Fruit fly (Drosophila melanogaster): ENCODE data around the gene Cyp12c1.

Cyp12c1 gene

dm6 chr3L:18640584-18641527, 45.3 kb downstream of the Cyp12c1 start (continued):
- TF ChIP-seq Adf1 (GFP tag; IDR thresholded peaks at IDR 0.05) = peak; percentile 95
- peak; percentile 87 for TF ChIP-seq CG16815 (GFP tag; optimal IDR thresholded peaks at IDR 0.05)
- TF ChIP-seq tx (GFP tag; optimal IDR thresholded peaks at IDR 0.05) = peak; percentile 93
- TF ChIP-seq tap (tag; optimal IDR thresholded peaks at IDR 0.05) = peak; percentile 76
- peak; percentile 92 for TF ChIP-seq sim (GFP tag; IDR thresholded peaks at IDR 0.05)
- TF ChIP-seq gcm (GFP tag; optimal IDR thresholded peaks at IDR 0.05) = peak; percentile 88
- TF ChIP-seq sd (tag; optimal IDR thresholded peaks at IDR 0.05) = peak; percentile 62
- peak; percentile 90 for TF ChIP-seq CG6854 (GFP tag; optimal IDR thresholded peaks at IDR 0.05)
- peak; percentile 90 for TF ChIP-seq CkIIα-i1 (GFP tag; IDR thresholded peaks at IDR 0.05)
- TF ChIP-seq scrt (GFP tag; optimal IDR thresholded peaks at IDR 0.05) = peak; percentile 82
- TF ChIP-seq wdn (GFP tag; IDR thresholded peaks at IDR 0.05) = peak; percentile 91
- TF ChIP-seq Mrtf (GFP tag; IDR thresholded peaks at IDR 0.05) = peak; percentile 98
- TF ChIP-seq vfl (GFP tag; optimal IDR thresholded peaks at IDR 0.05) = no peak
- peak; percentile 85 to 97 for TF ChIP-seq Hr51 (GFP tag; optimal IDR thresholded peaks at IDR 0.05)
- TF ChIP-seq nom (GFP tag; optimal IDR thresholded peaks at IDR 0.05) = peak; percentile 38
- TF ChIP-seq pros (GFP tag; optimal IDR thresholded peaks at IDR 0.05) = peak; percentile 44
- TF ChIP-seq CG32532 (GFP tag; IDR thresholded peaks at IDR 0.05) = peak; percentile 99
- peak; percentile 92 for TF ChIP-seq ken (GFP tag; IDR thresholded peaks at IDR 0.05)
- TF ChIP-seq Hsf (GFP tag; optimal IDR thresholded peaks at IDR 0.05) = peak; percentile 96
- TF ChIP-seq CG18764 (GFP tag; optimal IDR thresholded peaks at IDR 0.05) = peak; percentile 78
- peak; percentile 88 for TF ChIP-seq CG1603 (tag; optimal IDR thresholded peaks at IDR 0.05)
- no peak for TF ChIP-seq ato (GFP tag; IDR thresholded peaks at IDR 0.05; ENCODE audit: partially characterized antibody)
- TF ChIP-seq klu (GFP tag; IDR thresholded peaks at IDR 0.05) = peak; percentile 95
- TF ChIP-seq z (GFP tag; IDR thresholded peaks at IDR 0.05) = peak; percentile 75
- TF ChIP-seq chinmo (GFP tag; IDR thresholded peaks at IDR 0.05; ENCODE audit: partially characterized antibody) = no peak
- TF ChIP-seq CG10147 (GFP tag; optimal IDR thresholded peaks at IDR 0.05) = peak; percentile 94
- peak; percentile 96 for TF ChIP-seq grau (tag; optimal IDR thresholded peaks at IDR 0.05)
- peak; percentile 79 for TF ChIP-seq E2f2 (GFP tag; IDR thresholded peaks at IDR 0.05)
- peak; percentile 92 for TF ChIP-seq CG7839 (tag; optimal IDR thresholded peaks at IDR 0.05)
- TF ChIP-seq ash1 (GFP tag; optimal IDR thresholded peaks at IDR 0.05) = peak; percentile 80
- TF ChIP-seq Rfx (GFP tag; IDR thresholded peaks at IDR 0.05) = peak; percentile 99
- peak; percentile 85 for TF ChIP-seq CG18619 (GFP tag; optimal IDR thresholded peaks at IDR 0.05)
- TF ChIP-seq CG4617 (GFP tag; optimal IDR thresholded peaks at IDR 0.05; ENCODE audit: borderline replicate concordance) = peak; percentile 76
- TF ChIP-seq slp2 (GFP tag; optimal IDR thresholded peaks at IDR 0.05) = peak; percentile 88
- peak; percentile 97 for TF ChIP-seq CG17328 (GFP tag; IDR thresholded peaks at IDR 0.05)
- peak; percentile 57 for TF ChIP-seq CG3995 (GFP tag; optimal IDR thresholded peaks at IDR 0.05)
- TF ChIP-seq Dip2 (GFP tag; IDR thresholded peaks at IDR 0.05) = peak; percentile 64; the same call in 1 of the 2 replicates
- peak; percentile 92 for TF ChIP-seq bcd (GFP tag; optimal IDR thresholded peaks at IDR 0.05)
- TF ChIP-seq zen2 (GFP tag; IDR thresholded peaks at IDR 0.05; ENCODE audit: partially characterized antibody) = no peak
- peak; percentile 83 for TF ChIP-seq CG2712 (tag; optimal IDR thresholded peaks at IDR 0.05)
- TF ChIP-seq odd (GFP tag; optimal IDR thresholded peaks at IDR 0.05) = peak; percentile 85
- TF ChIP-seq CG10267 (tag; optimal IDR thresholded peaks at IDR 0.05) = peak; percentile 85
- TF ChIP-seq CG15269 (tag; optimal IDR thresholded peaks at IDR 0.05) = peak; percentile 95
- TF ChIP-seq CG17802 (tag; optimal IDR thresholded peaks at IDR 0.05) = peak; percentile 45
- TF ChIP-seq CTCF (GFP tag; optimal IDR thresholded peaks at IDR 0.05) = peak; percentile 22
- TF ChIP-seq CG10959 (GFP tag; IDR thresholded peaks at IDR 0.05) = peak; percentile 91
- TF ChIP-seq CG15073 (GFP tag; optimal IDR thresholded peaks at IDR 0.05) = peak; percentile 97
- peak; percentile 87 for TF ChIP-seq kay (GFP tag; optimal IDR thresholded peaks at IDR 0.05)
- peak; percentile 91 for TF ChIP-seq CG3281 (GFP tag; optimal IDR thresholded peaks at IDR 0.05)

Measured in whole organism, embryonic.